Worm (Caenorhabditis elegans): ENCODE measurements around the gene mnk-1.

The mnk-1 gene

DNA sequence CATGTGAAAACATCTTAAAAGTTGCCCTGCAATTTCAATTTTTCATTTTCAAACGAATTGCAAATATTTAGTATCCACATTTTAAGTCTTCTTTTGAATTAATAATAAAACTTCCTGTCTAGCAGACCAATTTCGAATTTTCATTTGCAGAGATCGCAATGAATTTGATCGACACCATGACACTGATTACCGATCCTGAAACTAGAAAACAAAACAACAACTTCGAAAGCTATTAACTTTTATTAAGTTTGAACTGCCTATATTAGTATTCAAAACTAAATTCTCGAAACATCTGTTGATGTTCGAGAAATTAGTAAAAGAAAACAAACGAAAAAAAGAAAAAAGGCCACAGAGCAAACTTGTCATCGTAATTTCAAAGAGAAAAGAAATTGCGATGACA, 19.3 kb upstream of the mnk-1 start:
- TF ChIP-seq ceh-90 (tag; optimal IDR thresholded peaks at IDR 0.05) (no peak), unc-98 (GFP tag; IDR thresholded peaks at IDR 0.05) (no peak), nhr-84 (tag; optimal IDR thresholded peaks at IDR 0.05) (no peak), nhr-47 (tag; optimal IDR thresholded peaks at IDR 0.05) (no peak), xbp-1 (tag; optimal IDR thresholded peaks at IDR 0.05) (no peak), fkh-10 (GFP tag; optimal IDR thresholded peaks at IDR 0.05) (no peak), fkh-4 (tag; optimal IDR thresholded peaks at IDR 0.05; ENCODE audit: borderline replicate concordance) (no peak), tbx-2 (tag; optimal IDR thresholded peaks at IDR 0.05) (no peak), ceh-63 (GFP tag; optimal IDR thresholded peaks at IDR 0.05) (no peak), nhr-12 (tag; optimal IDR thresholded peaks at IDR 0.05) (no peak), nhr-20 (tag; optimal IDR thresholded peaks at IDR 0.05) (no peak), pqm-1 (tag; optimal IDR thresholded peaks at IDR 0.05) (no peak), ces-1 (GFP tag; optimal IDR thresholded peaks at IDR 0.05) (no peak), nhr-19 (GFP tag; conservative IDR thresholded peaks at IDR 0.05) (no peak), mef-2 (tag; optimal IDR thresholded peaks at IDR 0.05) (no peak), nhr-85 (tag) (no peak), nhr-76 (tag; optimal IDR thresholded peaks at IDR 0.05) (no peak), lin-39 (tag; optimal IDR thresholded peaks at IDR 0.05) (no peak), C34B4.2 (tag; optimal IDR thresholded peaks at IDR 0.05) (no peak)

DNA sequence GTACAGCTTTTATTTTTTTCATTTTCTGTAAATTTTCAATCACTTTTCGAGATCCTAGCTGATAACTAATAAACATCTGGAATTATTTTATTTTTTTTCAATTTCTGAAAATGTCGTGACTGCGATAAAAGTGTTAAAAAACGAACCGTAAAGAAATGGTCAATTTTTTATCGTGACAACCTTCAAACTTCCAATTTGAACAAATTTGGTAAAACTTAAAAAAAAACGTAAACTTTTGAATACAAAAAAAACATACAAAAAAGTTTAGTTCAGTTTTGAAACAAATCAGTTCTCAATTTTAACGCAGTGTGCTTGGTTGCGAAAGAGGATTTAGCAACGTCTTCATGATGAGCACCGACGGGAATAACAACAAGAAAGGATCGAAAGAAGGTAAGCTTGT, 17.1 kb upstream of the mnk-1 start, which contains the start of gene C06A1.3:
Gene C06A1.3 (plus strand): TSS at position 301 of the 400 bp plus-strand sequence.
- TF ChIP-seq alr-1 (tag; optimal IDR thresholded peaks at IDR 0.05; ENCODE audit: borderline replicate concordance) (no peak), sptf-1 (tag; optimal IDR thresholded peaks at IDR 0.05) (no peak), nhr-12 (tag; optimal IDR thresholded peaks at IDR 0.05) (no peak), elt-2 (tag; optimal IDR thresholded peaks at IDR 0.05) (no peak), lin-35 (GFP tag; optimal IDR thresholded peaks at IDR 0.05) (no peak), nhr-90 (tag; optimal IDR thresholded peaks at IDR 0.05; ENCODE audit: poor library complexity) (no peak), Y116A8C.19 (tag; optimal IDR thresholded peaks at IDR 0.05; ENCODE audit: borderline replicate concordance) (no peak), ztf-4 (tag; optimal IDR thresholded peaks at IDR 0.05) (no peak), hpl-2 (GFP tag; optimal IDR thresholded peaks at IDR 0.05) (no peak), sox-4 (tag; optimal IDR thresholded peaks at IDR 0.05) (no peak), snpc-4 (tag; optimal IDR thresholded peaks at IDR 0.05) (no peak), ceh-88 (GFP tag; IDR thresholded peaks at IDR 0.05) (no peak), efl-1 (optimal IDR thresholded peaks at IDR 0.05) (no peak), efl-1 (GFP tag; optimal IDR thresholded peaks at IDR 0.05 in 1 of 2) (no peak)

DNA sequence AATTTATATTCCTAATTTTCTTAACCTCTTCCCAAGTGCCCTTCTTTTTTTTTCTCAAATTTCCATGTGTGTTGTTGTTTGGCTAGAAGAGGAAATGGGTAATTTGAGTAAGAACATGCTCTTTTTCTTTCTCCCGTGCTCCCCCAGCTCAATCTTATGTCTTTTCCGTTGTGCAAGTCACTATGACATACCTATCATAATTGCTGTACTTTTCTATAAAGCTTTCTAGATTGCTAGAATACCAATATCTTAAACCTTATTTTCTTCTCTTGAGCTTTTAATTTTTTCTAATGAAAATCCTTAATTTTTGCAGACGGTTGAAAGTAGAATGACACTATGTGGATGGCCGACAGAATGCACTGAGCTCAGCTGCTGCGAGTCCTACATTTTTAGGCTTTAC, 15.5 kb upstream of the mnk-1 start, which contains the start of gene txt-13:
Gene txt-13 (plus strand): TSS at position 301 of the 400 bp plus-strand sequence.
- TF ChIP-seq nhr-47 (tag; optimal IDR thresholded peaks at IDR 0.05) = no peak
- no peak for TF ChIP-seq egl-13 (tag; optimal IDR thresholded peaks at IDR 0.05)
- no peak for TF ChIP-seq lir-3 (tag; optimal IDR thresholded peaks at IDR 0.05; ENCODE audit: poor library complexity)
- TF ChIP-seq ztf-4 (tag; optimal IDR thresholded peaks at IDR 0.05) = no peak
- TF ChIP-seq aly-2 (tag; optimal IDR thresholded peaks at IDR 0.05) = no peak
- no peak for TF ChIP-seq snpc-4 (tag; optimal IDR thresholded peaks at IDR 0.05)
- TF ChIP-seq ceh-8 (GFP tag; optimal IDR thresholded peaks at IDR 0.05) = no peak
- TF ChIP-seq ets-5 (GFP tag; IDR thresholded peaks at IDR 0.05) = no peak
- TF ChIP-seq unc-86 (tag; optimal IDR thresholded peaks at IDR 0.05) = no peak
- TF ChIP-seq nhr-85 (tag) = no peak
- TF ChIP-seq unc-30 (tag; optimal IDR thresholded peaks at IDR 0.05) = no peak
- TF ChIP-seq lin-13 (GFP tag; optimal IDR thresholded peaks at IDR 0.05) = no peak
- TF ChIP-seq unc-98 (GFP tag; IDR thresholded peaks at IDR 0.05) = no peak
- TF ChIP-seq nhr-237 (tag; optimal IDR thresholded peaks at IDR 0.05) = no peak
- no peak for TF ChIP-seq unc-130 (tag; optimal IDR thresholded peaks at IDR 0.05)
- no peak for TF ChIP-seq snu-23 (GFP tag; optimal IDR thresholded peaks at IDR 0.05)
- no peak for TF ChIP-seq rnt-1 (tag; optimal IDR thresholded peaks at IDR 0.05)
- TF ChIP-seq dsc-1 (tag; optimal IDR thresholded peaks at IDR 0.05) = no peak
